Fruit fly (Drosophila melanogaster) whole organism, adult: ENCODE data around the gene Sfp96F.

Experiments
- CG11617 ChIP-seq: fragments of 200-800 bp; sonication (Bioruptor generic); optimal IDR thresholded peaks from 2 replicates; lab custom pipeline; 2017; ENCODE audit warnings: mild to moderate bottlenecking, missing biosample characterization, missing genetic modification reagents, missing genetic modification characterization
- CG12768 ChIP-seq: fragments of 200-800 bp; sonication (Bioruptor generic); optimal IDR thresholded peaks from 2 replicates; lab custom pipeline; 2017; ENCODE audit warnings: missing biosample characterization, missing genetic modification characterization, mild to moderate bottlenecking, moderate library complexity, missing genetic modification reagents
- CG14711 ChIP-seq: fragments of 200-800 bp; sonication (Bioruptor generic); optimal IDR thresholded peaks from 2 replicates; lab custom pipeline; 2018; ENCODE audit warnings: missing biosample characterization, mild to moderate bottlenecking, missing genetic modification characterization, moderate library complexity
- CG1620 ChIP-seq: fragments of 200-800 bp; sonication (Bioruptor generic); optimal IDR thresholded peaks from 2 replicates; lab custom pipeline; 2016; ENCODE audit warnings: missing biosample characterization, missing genetic modification characterization
- CG33017 ChIP-seq: fragments of 200-800 bp; sonication (Bioruptor generic); optimal IDR thresholded peaks from 2 replicates; lab custom pipeline; 2018; ENCODE audit warnings: missing biosample characterization, mild to moderate bottlenecking, missing genetic modification characterization, moderate library complexity
- CG5204 ChIP-seq: fragments of 200-800 bp; sonication (Bioruptor generic); optimal IDR thresholded peaks from 2 replicates; lab custom pipeline; 2016; ENCODE audit warnings: missing biosample characterization, missing genetic modification characterization
- CG7045 ChIP-seq: fragments of 200-800 bp; sonication (Bioruptor generic); optimal IDR thresholded peaks from 2 replicates; lab custom pipeline; 2017; ENCODE audit warnings: missing biosample characterization, mild to moderate bottlenecking, missing genetic modification characterization
- CG7101 ChIP-seq: fragments of 200-800 bp; sonication (Bioruptor generic); optimal IDR thresholded peaks from 2 replicates; lab custom pipeline; 2018; ENCODE audit warnings: missing biosample characterization, mild to moderate bottlenecking, missing genetic modification characterization, moderate library complexity
- Clk ChIP-seq: fragments of 200-800 bp; sonication (Bioruptor generic); optimal IDR thresholded peaks from 2 replicates; lab custom pipeline; 2017; ENCODE audit warnings: missing biosample characterization, missing genetic modification characterization
- Crg-1 ChIP-seq: fragments of 200-800 bp; sonication (Bioruptor generic); optimal IDR thresholded peaks from 2 replicates; lab custom pipeline; 2016; ENCODE audit warnings: missing biosample characterization, missing genetic modification characterization
- Hr96 ChIP-seq: fragments of 200-800 bp; sonication (Bioruptor generic); optimal IDR thresholded peaks from 2 replicates; lab custom pipeline; 2016; ENCODE audit warnings: missing biosample characterization, missing genetic modification characterization
- Mnt ChIP-seq: fragments of 200-800 bp; sonication (Bioruptor generic); optimal IDR thresholded peaks from 2 replicates; lab custom pipeline; 2016; ENCODE audit warnings: missing biosample characterization, mild to moderate bottlenecking, missing genetic modification characterization
- bab1 ChIP-seq: fragments of 200-800 bp; sonication (Bioruptor generic); optimal IDR thresholded peaks from 3 replicates; lab custom pipeline; 2019; ENCODE audit warnings: missing biosample characterization, mild to moderate bottlenecking, missing genetic modification characterization, moderate library complexity
- cic ChIP-seq: fragments of 200-800 bp; sonication (Bioruptor generic); optimal IDR thresholded peaks from 2 replicates; lab custom pipeline; 2017; ENCODE audit warnings: missing biosample characterization, mild to moderate bottlenecking, missing genetic modification characterization, moderate library complexity
- cnc ChIP-seq, 2 experiments: fragments of >200 bp; optimal IDR thresholded peaks; 2 replicates each; lab custom pipeline; 2017
- kay ChIP-seq: fragments of 200-800 bp; sonication (Bioruptor generic); peaks from one replicate; lab custom pipeline; 2016; ENCODE audit warnings: missing biosample characterization, missing genetic modification characterization, borderline replicate concordance
- ovo ChIP-seq: fragments of 200-800 bp; sonication (Bioruptor generic); optimal IDR thresholded peaks from 2 replicates; lab custom pipeline; 2016; ENCODE audit warnings: missing biosample characterization, missing genetic modification characterization
- pad ChIP-seq: fragments of 200-800 bp; sonication (Bioruptor generic); optimal IDR thresholded peaks from 3 replicates; lab custom pipeline; 2017; ENCODE audit warnings: missing biosample characterization, missing genetic modification characterization, mild to moderate bottlenecking, moderate library complexity, missing genetic modification reagents
- tj ChIP-seq: fragments of 200-800 bp; sonication (Bioruptor generic); optimal IDR thresholded peaks from 3 replicates; lab custom pipeline; 2017; ENCODE audit warnings: missing biosample characterization, mild to moderate bottlenecking, missing genetic modification characterization, moderate library complexity
- toe ChIP-seq: fragments of 200-800 bp; sonication (Bioruptor generic); optimal IDR thresholded peaks from 2 replicates; lab custom pipeline; 2016; ENCODE audit warnings: missing biosample characterization, missing genetic modification characterization

Gene Sfp96F

dm6 chr3R:25830128-25830527 is at the start of gene Sfp96F:
TSS of gene Sfp96F (minus strand) at chr3R:25830228.
- TF ChIP-seq kay (GFP tag; lab: Kevin White, UChicago) (no peak), CG11617 (GFP tag; lab: Kevin White, UChicago) (no peak)

- TF ChIP-seq CG7101 (tag; lab: Kevin White, UChicago) = no peak
- peak; percentile 10 for TF ChIP-seq toe
- TF ChIP-seq Mnt = no peak
- peak; percentile 54 for TF ChIP-seq kay (GFP tag; lab: Kevin White, UChicago)
- TF ChIP-seq tj = no peak
- TF ChIP-seq CG14711 (tag; lab: Kevin White, UChicago) = peak; percentile 37
- TF ChIP-seq CG7045 (GFP tag; lab: Kevin White, UChicago) = no peak
Observed at dm6 chr3R:25879324-25879766, 49.3 kb upstream of the Sfp96F start.

dm6 chr3R:25877064-25877463 is 47.0 kb upstream of the Sfp96F start:
- TF ChIP-seq kay (GFP tag; lab: Kevin White, UChicago) (peak; percentile 39), CG5204 (GFP tag; lab: Kevin White, UChicago) (no peak), pad (GFP tag; lab: Kevin White, UChicago) (no peak)

- TF ChIP-seq CG1620 (GFP tag; lab: Kevin White, UChicago) (no peak), CG11617 (GFP tag; lab: Kevin White, UChicago) (no peak), CG14711 (tag; lab: Kevin White, UChicago) (no peak)
Observed at dm6 chr3R:25876639-25877038, 46.6 kb upstream of the Sfp96F start.

- TF ChIP-seq CG1620 (GFP tag; lab: Kevin White, UChicago) (no peak), CG5204 (GFP tag; lab: Kevin White, UChicago) (no peak), ovo (GFP tag; lab: Kevin White, UChicago) (no peak), Hr96 (GFP tag; lab: Kevin White, UChicago) (no peak), CG7045 (GFP tag; lab: Kevin White, UChicago) (no peak), CG12768 (no peak), bab1 (GFP tag; lab: Kevin White, UChicago) (no peak), tj (no peak), CG14711 (tag; lab: Kevin White, UChicago) (no peak), Crg-1 (GFP tag; lab: Kevin White, UChicago) (no peak), kay (GFP tag; lab: Kevin White, UChicago) (no peak), cnc (optimal IDR thresholded peaks at IDR 0.05; lab: Kevin White, UChicago) (no peak), CG7101 (tag; lab: Kevin White, UChicago) (no peak), pad (GFP tag; lab: Kevin White, UChicago) (no peak), CG33017 (tag; lab: Kevin White, UChicago) (no peak), toe (no peak)
Observed at dm6 chr3R:25870389-25870788, 40.4 kb upstream of the Sfp96F start.

- TF ChIP-seq bab1 (GFP tag; lab: Kevin White, UChicago) = no peak
- TF ChIP-seq CG12768 = peak; percentile 40
- TF ChIP-seq CG7045 (GFP tag; lab: Kevin White, UChicago) = peak; percentile 48
- no peak for TF ChIP-seq kay (GFP tag; lab: Kevin White, UChicago)
- no peak for TF ChIP-seq CG11617 (GFP tag; lab: Kevin White, UChicago)
- no peak for TF ChIP-seq pad (GFP tag; lab: Kevin White, UChicago)
- peak; percentile 3 for TF ChIP-seq toe
- peak; percentile 21 for TF ChIP-seq Clk
- TF ChIP-seq Crg-1 (GFP tag; lab: Kevin White, UChicago) = no peak
- no peak for TF ChIP-seq Hr96 (GFP tag; lab: Kevin White, UChicago)
- no peak for TF ChIP-seq CG14711 (tag; lab: Kevin White, UChicago)
- TF ChIP-seq CG33017 (tag; lab: Kevin White, UChicago) = no peak
- no peak for TF ChIP-seq CG7101 (tag; lab: Kevin White, UChicago)
- no peak for TF ChIP-seq cic (GFP tag; lab: Kevin White, UChicago)
- no peak for TF ChIP-seq tj
- TF ChIP-seq CG1620 (GFP tag; lab: Kevin White, UChicago) = no peak
Observed at dm6 chr3R:25855594-25856305, 25.7 kb upstream of the Sfp96F start, which contains the start of gene CG5890. TSS of gene CG5890 (plus strand) at chr3R:25856154.

- TF ChIP-seq CG33017 (tag; lab: Kevin White, UChicago) (peak; percentile 11), CG7045 (GFP tag; lab: Kevin White, UChicago) (peak; percentile 25), CG5204 (GFP tag; lab: Kevin White, UChicago) (no peak)
Observed at dm6 chr3R:25854825-25855224, 24.8 kb upstream of the Sfp96F start.
